Fruit fly (Drosophila melanogaster) whole organism: Measurements from ENCODE around the gene Edg91.

Experiments used
- CG8478 ChIP-seq: fragments of >200 bp; optimal IDR thresholded peaks from 2 replicates; lab custom pipeline; 2018; ENCODE audit warnings: inconsistent platforms
- Dll ChIP-seq: fragments of >200 bp; optimal IDR thresholded peaks from 2 replicates; lab custom pipeline; 2017
- EcR ChIP-seq, 2 experiments: fragments of >200 bp; optimal IDR thresholded peaks; 2 replicates each; lab custom pipeline; 2017; ENCODE audit warnings: missing biosample characterization in 2 of 2, missing genetic modification characterization in 2 of 2, missing genetic modification reagents in 2 of 2
- pan ChIP-seq: fragments of >200 bp; optimal IDR thresholded peaks from 2 replicates; lab custom pipeline; 2017
- psq ChIP-seq: fragments of >200 bp; optimal IDR thresholded peaks from 2 replicates; lab custom pipeline; 2017
- usp ChIP-seq: fragments of >200 bp; optimal IDR thresholded peaks from 2 replicates; lab custom pipeline; 2017; ENCODE audit warnings: missing biosample characterization, missing genetic modification characterization, mixed read lengths

Gene Edg91

dm6 chr3R:17594086-17594485 is 17.2 kb downstream of the Edg91 start, which contains the start of gene Sgs5bis:
Gene Sgs5bis, plus strand, starts transcription at chr3R:17594386.
- TF ChIP-seq EcR (GFP tag; optimal IDR thresholded peaks at IDR 0.05; lab: Kevin White, UChicago) (no peak), usp (no peak), psq (lab: Kevin White, UChicago) (no peak), Dll (lab: Kevin White, UChicago) (no peak), CG8478 (lab: Kevin White, UChicago) (no peak), pan (no peak)

dm6 chr3R:17593470-17593869 is 17.8 kb downstream of the Edg91 start:
- TF ChIP-seq pan (no peak), EcR (GFP tag; optimal IDR thresholded peaks at IDR 0.05; lab: Kevin White, UChicago) (no peak), CG8478 (lab: Kevin White, UChicago) (no peak), Dll (lab: Kevin White, UChicago) (no peak), psq (lab: Kevin White, UChicago) (no peak), usp (no peak)

- no peak for TF ChIP-seq EcR (GFP tag; optimal IDR thresholded peaks at IDR 0.05; lab: Kevin White, UChicago)
- TF ChIP-seq psq (lab: Kevin White, UChicago), result no peak
- TF ChIP-seq usp, result no peak
- no peak for TF ChIP-seq pan
- TF ChIP-seq Dll (lab: Kevin White, UChicago), result no peak
- no peak for TF ChIP-seq CG8478 (lab: Kevin White, UChicago)
These were observed 19.5 kb downstream of the Edg91 start for dm6 chr3R:17591831-17592230.

dm6 chr3R:17588805-17589204 is 22.5 kb downstream of the Edg91 start:
- TF ChIP-seq psq (lab: Kevin White, UChicago) (no peak), CG8478 (lab: Kevin White, UChicago) (no peak), usp (no peak), pan (no peak), EcR (GFP tag; optimal IDR thresholded peaks at IDR 0.05; lab: Kevin White, UChicago) (no peak), Dll (lab: Kevin White, UChicago) (no peak)

dm6 chr3R:17583658-17584460 is 27.5 kb downstream of the Edg91 start:
- no peak for TF ChIP-seq Dll (lab: Kevin White, UChicago)
- no peak for TF ChIP-seq usp
- TF ChIP-seq pan, result no peak
- no peak for TF ChIP-seq psq (lab: Kevin White, UChicago)
- no peak for TF ChIP-seq CG8478 (lab: Kevin White, UChicago)
- TF ChIP-seq EcR (GFP tag; optimal IDR thresholded peaks at IDR 0.05; lab: Kevin White, UChicago), result no peak

- TF ChIP-seq CG8478 (lab: Kevin White, UChicago) (no peak), psq (lab: Kevin White, UChicago) (no peak), EcR (GFP tag; optimal IDR thresholded peaks at IDR 0.05; lab: Kevin White, UChicago) (no peak), pan (no peak), Dll (lab: Kevin White, UChicago) (no peak), usp (no peak)
These were observed 44.5 kb downstream of the Edg91 start for dm6 chr3R:17566619-17567489.

- TF ChIP-seq pan (no peak), CG8478 (lab: Kevin White, UChicago) (no peak), EcR (GFP tag; optimal IDR thresholded peaks at IDR 0.05; lab: Kevin White, UChicago) (no peak), Dll (lab: Kevin White, UChicago) (no peak), psq (lab: Kevin White, UChicago) (no peak), usp (no peak)
These were observed 46.5 kb downstream of the Edg91 start for dm6 chr3R:17564837-17565236.

dm6 chr3R:17561175-17561574 is 50.1 kb downstream of the Edg91 start:
- no peak for TF ChIP-seq EcR (GFP tag; optimal IDR thresholded peaks at IDR 0.05; lab: Kevin White, UChicago)
- TF ChIP-seq Dll (lab: Kevin White, UChicago), result no peak
- TF ChIP-seq CG8478 (lab: Kevin White, UChicago), result no peak
- TF ChIP-seq usp, result no peak
- TF ChIP-seq pan, result no peak
